Worm (Caenorhabditis elegans) whole organism, L3 larva: ENCODE results near the gene pacl-1.

Experiments
- aly-2 ChIP-seq: fragments of 150-350 bp; optimal IDR thresholded peaks from 2 replicates; lab custom pipeline; 2014; ENCODE audit warnings: missing biosample characterization, missing genetic modification characterization
- eor-1 ChIP-seq, 2 experiments: fragments of 150-350 bp; optimal IDR thresholded peaks; 2 replicates each; lab custom pipeline; 2014 to 2018; ENCODE audit warnings: missing biosample characterization in 2 of 2, missing genetic modification characterization in 2 of 2
- fkh-2 ChIP-seq: fragments of 150-350 bp; optimal IDR thresholded peaks from 2 replicates; lab custom pipeline; 2014; ENCODE audit warnings: missing biosample characterization, missing genetic modification reagents, missing genetic modification characterization
- nhr-67 ChIP-seq: fragments of 150-350 bp; optimal IDR thresholded peaks from 2 replicates; lab custom pipeline; 2014; ENCODE audit warnings: missing biosample characterization, missing genetic modification characterization
- pqm-1 ChIP-seq: fragments of 150-350 bp; optimal IDR thresholded peaks from 2 replicates; lab custom pipeline; 2017; ENCODE audit warnings: missing biosample characterization, missing genetic modification characterization, inconsistent platforms

DNA sequence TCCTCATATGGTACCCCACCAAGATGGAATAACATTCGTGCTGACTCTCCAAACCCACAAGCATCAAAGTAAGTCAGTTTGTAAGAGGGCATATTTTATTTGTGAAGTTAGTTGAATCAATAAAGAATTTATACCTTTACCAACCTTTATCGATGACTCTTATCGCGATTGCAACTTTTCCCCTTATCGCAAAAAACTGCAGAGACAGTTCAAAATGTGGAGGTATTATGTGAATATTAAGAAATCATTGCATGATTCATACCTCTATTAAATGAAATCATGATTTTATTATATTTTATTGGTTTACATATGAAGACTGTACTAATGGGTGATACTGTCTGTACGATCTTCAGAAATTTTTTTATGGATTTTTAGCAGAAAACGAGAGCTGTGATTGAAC, 43.1 kb downstream of the pacl-1 start, which contains the start of gene gst-22:
- no peak for TF ChIP-seq nhr-67
- TF ChIP-seq aly-2, result no peak
- peak; percentile 97 for TF ChIP-seq pqm-1 (tag; lab: Kevin White, UChicago)
- TF ChIP-seq eor-1 (tag; optimal IDR thresholded peaks at IDR 0.05; lab: Kevin White, UChicago), result no peak
- no peak for TF ChIP-seq fkh-2
